Fruit fly (Drosophila melanogaster) whole organism, prepupa: ENCODE results near the gene org-1.

ENCODE experiments used
- Blimp-1 ChIP-seq: fragments of 200-800 bp; sonication (Bioruptor generic); optimal IDR thresholded peaks from 3 replicates; lab custom pipeline; 2017; ENCODE audit warnings: missing biosample characterization, missing genetic modification characterization, mild to moderate bottlenecking, moderate library complexity, missing genetic modification reagents
- CG10631 ChIP-seq: fragments of 200-800 bp; sonication (Bioruptor generic); optimal IDR thresholded peaks from 2 replicates; lab custom pipeline; 2016; ENCODE audit warnings: missing biosample characterization, missing genetic modification characterization
- CG11762 ChIP-seq: fragments of 200-800 bp; sonication (Bioruptor generic); optimal IDR thresholded peaks from 3 replicates; lab custom pipeline; 2016; ENCODE audit warnings: missing biosample characterization, missing genetic modification characterization; ENCODE audit not compliant: insufficient read depth
- CG15336 ChIP-seq: fragments of 200-800 bp; sonication (Bioruptor generic); IDR thresholded peaks from 2 replicates; pipeline ENCODE4 v1.3.6; 2022; ENCODE audit warnings: missing biosample characterization, missing genetic modification characterization
- Eip78C ChIP-seq: fragments of 200-800 bp; sonication (Bioruptor generic); peaks from one replicate; lab custom pipeline; 2016; ENCODE audit warnings: missing biosample characterization, missing genetic modification characterization
- Lpt ChIP-seq: fragments of 200-800 bp; sonication (Bioruptor generic); optimal IDR thresholded peaks from 3 replicates; lab custom pipeline; 2016; ENCODE audit warnings: missing biosample characterization, missing genetic modification characterization
- achi ChIP-seq: fragments of 200-800 bp; sonication (Bioruptor generic); optimal IDR thresholded peaks from 3 replicates; lab custom pipeline; 2016; ENCODE audit warnings: missing biosample characterization, missing genetic modification characterization
- dsx ChIP-seq: fragments of 200-800 bp; optimal IDR thresholded peaks from 3 replicates; lab custom pipeline; 2019; ENCODE audit warnings: missing biosample characterization, mild to moderate bottlenecking, missing genetic modification characterization, moderate library complexity; ENCODE audit not compliant: poor library complexity, severe bottlenecking
- eg ChIP-seq: fragments of 200-800 bp; sonication (Bioruptor generic); IDR thresholded peaks from 3 replicates; pipeline ENCODE4 v1.3.6; 2022; ENCODE audit warnings: missing biosample characterization, missing genetic modification characterization
- net ChIP-seq: fragments of 200-800 bp; sonication (Bioruptor generic); optimal IDR thresholded peaks from 3 replicates; lab custom pipeline; 2016; ENCODE audit warnings: missing biosample characterization, missing genetic modification characterization
- vri ChIP-seq: fragments of 200-800 bp; sonication (Bioruptor generic); optimal IDR thresholded peaks from 3 replicates; lab custom pipeline; 2016; ENCODE audit warnings: missing biosample characterization, mild to moderate bottlenecking, missing genetic modification characterization

dm6 chrX:8433709-8434108, 21.2 kb downstream of the org-1 start, which contains the start of gene CG32712:
- TF ChIP-seq Lpt (GFP tag; lab: Kevin White, UChicago) (no peak), CG10631 (GFP tag; lab: Kevin White, UChicago) (no peak), CG11762 (no peak), eg (GFP tag; lab: Robert Waterston, UW) (no peak), Blimp-1 (GFP tag; lab: Kevin White, UChicago) (no peak), Eip78C (GFP tag; lab: Kevin White, UChicago) (no peak), net (GFP tag; lab: Kevin White, UChicago) (no peak), dsx (GFP tag; lab: Kevin White, UChicago) (no peak), CG15336 (GFP tag; lab: Robert Waterston, UW) (no peak), vri (no peak), achi (GFP tag; lab: Kevin White, UChicago) (no peak)
